Fruit fly (Drosophila melanogaster) whole organism, prepupa: Measurements from ENCODE around the gene CG34268.
A peak's percentile ranks its signal among the peaks of the same experiment; 100 is the strongest.

Experiments
- CG10631 ChIP-seq: fragments of 200-800 bp; sonication (Bioruptor generic); optimal IDR thresholded peaks from 2 replicates; lab custom pipeline; 2016; ENCODE audit warnings: missing biosample characterization, missing genetic modification characterization
- CG10669 ChIP-seq: fragments of 200-800 bp; sonication (Bioruptor generic); optimal IDR thresholded peaks from 3 replicates; lab custom pipeline; 2018; ENCODE audit warnings: missing biosample characterization, mild to moderate bottlenecking, missing genetic modification characterization, moderate library complexity
- CG11762 ChIP-seq: fragments of 200-800 bp; sonication (Bioruptor generic); optimal IDR thresholded peaks from 3 replicates; lab custom pipeline; 2016; ENCODE audit warnings: missing biosample characterization, missing genetic modification characterization; ENCODE audit not compliant: insufficient read depth
- CG11902 ChIP-seq: fragments of 200-800 bp; sonication (Bioruptor generic); optimal IDR thresholded peaks from 3 replicates; lab custom pipeline; 2016; ENCODE audit warnings: missing biosample characterization, missing genetic modification characterization
- CG15336 ChIP-seq: fragments of 200-800 bp; sonication (Bioruptor generic); IDR thresholded peaks from 2 replicates; pipeline ENCODE4 v1.3.6; 2022; ENCODE audit warnings: missing biosample characterization, missing genetic modification characterization
- CG1621 ChIP-seq: fragments of 200-800 bp; sonication (Bioruptor generic); optimal IDR thresholded peaks from 3 replicates; lab custom pipeline; 2018; ENCODE audit warnings: missing biosample characterization, mild to moderate bottlenecking, missing genetic modification characterization
- CG16779 ChIP-seq: fragments of 200-800 bp; sonication (Bioruptor generic); optimal IDR thresholded peaks from 3 replicates; lab custom pipeline; 2017; ENCODE audit warnings: missing biosample characterization, mild to moderate bottlenecking, missing genetic modification characterization
- CG3032 ChIP-seq: fragments of 200-800 bp; optimal IDR thresholded peaks from 2 replicates; lab custom pipeline; 2019; ENCODE audit warnings: missing biosample characterization, mild to moderate bottlenecking, missing genetic modification characterization, moderate library complexity
- CG31627 ChIP-seq: fragments of 200-800 bp; sonication (Bioruptor generic); optimal IDR thresholded peaks from 3 replicates; lab custom pipeline; 2016; ENCODE audit warnings: missing biosample characterization, missing genetic modification characterization
- CG32006 ChIP-seq: fragments of 200-800 bp; sonication (Bioruptor generic); optimal IDR thresholded peaks from 3 replicates; lab custom pipeline; 2017; ENCODE audit warnings: missing biosample characterization, mild to moderate bottlenecking, missing genetic modification characterization
- CG3919 ChIP-seq: fragments of 200-800 bp; sonication (Bioruptor generic); optimal IDR thresholded peaks from 3 replicates; lab custom pipeline; 2016; ENCODE audit warnings: missing biosample characterization, missing genetic modification characterization
- CG4318 ChIP-seq: fragments of 200-800 bp; sonication (Bioruptor generic); optimal IDR thresholded peaks from 3 replicates; lab custom pipeline; 2017; ENCODE audit warnings: missing biosample characterization, mild to moderate bottlenecking, missing genetic modification characterization
- CG6163 ChIP-seq: fragments of 200-800 bp; sonication (Bioruptor generic); IDR thresholded peaks from 3 replicates; pipeline ENCODE4 v1.3.6; 2022; ENCODE audit warnings: missing biosample characterization, missing genetic modification characterization
- CG6276 ChIP-seq: fragments of 200-800 bp; sonication (Bioruptor generic); optimal IDR thresholded peaks from 2 replicates; lab custom pipeline; 2017; ENCODE audit warnings: missing biosample characterization, mild to moderate bottlenecking, missing genetic modification characterization
- CG7368 ChIP-seq: fragments of 200-800 bp; sonication (Bioruptor generic); optimal IDR thresholded peaks from 3 replicates; lab custom pipeline; 2016; ENCODE audit warnings: missing biosample characterization, missing genetic modification characterization
- CG8319 ChIP-seq: fragments of 200-800 bp; sonication (Bioruptor generic); optimal IDR thresholded peaks from 3 replicates; lab custom pipeline; 2016; ENCODE audit warnings: missing biosample characterization, missing genetic modification characterization
- CG8632 ChIP-seq: fragments of 200-800 bp; sonication (Bioruptor generic); optimal IDR thresholded peaks from 3 replicates; lab custom pipeline; 2016; ENCODE audit warnings: missing biosample characterization, missing genetic modification characterization
- Eip75B ChIP-seq: fragments of 200-800 bp; sonication (Bioruptor generic); optimal IDR thresholded peaks from 3 replicates; lab custom pipeline; 2016; ENCODE audit warnings: missing biosample characterization, missing genetic modification characterization
- Eip78C ChIP-seq: fragments of 200-800 bp; sonication (Bioruptor generic); peaks from one replicate; lab custom pipeline; 2016; ENCODE audit warnings: missing biosample characterization, missing genetic modification characterization
- Ets21C ChIP-seq: fragments of 200-800 bp; sonication (Bioruptor generic); optimal IDR thresholded peaks from 3 replicates; lab custom pipeline; 2016; ENCODE audit warnings: missing biosample characterization, missing genetic modification characterization
- Ets96B ChIP-seq: fragments of 200-800 bp; optimal IDR thresholded peaks from 2 replicates; lab custom pipeline; 2019; ENCODE audit warnings: missing biosample characterization, mild to moderate bottlenecking, missing genetic modification characterization, moderate library complexity
- Gug ChIP-seq: fragments of 200-800 bp; sonication (Bioruptor generic); IDR thresholded peaks from 2 replicates; pipeline ENCODE4 v1.3.6; 2022; ENCODE audit warnings: missing biosample characterization, missing genetic modification characterization
- Hr38 ChIP-seq: sonication (Bioruptor generic); optimal IDR thresholded peaks from 2 replicates; lab custom pipeline; 2016; ENCODE audit warnings: missing biosample characterization, missing genetic modification characterization
- Hr39 ChIP-seq: fragments of 200-800 bp; sonication (Bioruptor generic); optimal IDR thresholded peaks from 2 replicates; lab custom pipeline; 2016; ENCODE audit warnings: missing biosample characterization, missing genetic modification characterization
- Hr4 ChIP-seq: fragments of 200-800 bp; sonication (Bioruptor generic); optimal IDR thresholded peaks from 3 replicates; lab custom pipeline; 2016; ENCODE audit warnings: missing biosample characterization, missing genetic modification characterization
- Lpt ChIP-seq: fragments of 200-800 bp; sonication (Bioruptor generic); optimal IDR thresholded peaks from 3 replicates; lab custom pipeline; 2016; ENCODE audit warnings: missing biosample characterization, missing genetic modification characterization
- Met ChIP-seq: fragments of 200-800 bp; sonication (Bioruptor generic); optimal IDR thresholded peaks from 3 replicates; lab custom pipeline; 2016; ENCODE audit warnings: missing biosample characterization, missing genetic modification characterization
- OdsH ChIP-seq: fragments of 200-800 bp; sonication (Bioruptor generic); optimal IDR thresholded peaks from 3 replicates; lab custom pipeline; 2016; ENCODE audit warnings: missing biosample characterization, missing genetic modification characterization
- Smox ChIP-seq: fragments of 200-800 bp; sonication (Bioruptor generic); optimal IDR thresholded peaks from 3 replicates; lab custom pipeline; 2016; ENCODE audit warnings: missing biosample characterization, missing genetic modification characterization
- Sox102F ChIP-seq: fragments of 200-800 bp; sonication (Bioruptor generic); optimal IDR thresholded peaks from 2 replicates; lab custom pipeline; 2016; ENCODE audit warnings: missing biosample characterization, mild to moderate bottlenecking, missing genetic modification characterization
- Sox15 ChIP-seq: fragments of 200-800 bp; sonication (Bioruptor generic); optimal IDR thresholded peaks from 3 replicates; lab custom pipeline; 2016; ENCODE audit warnings: missing biosample characterization, missing genetic modification characterization
- acj6 ChIP-seq: fragments of 200-800 bp; sonication (Bioruptor generic); optimal IDR thresholded peaks from 3 replicates; lab custom pipeline; 2016; ENCODE audit warnings: missing biosample characterization, missing genetic modification characterization
- cyc ChIP-seq: fragments of 200-800 bp; sonication (Bioruptor generic); optimal IDR thresholded peaks from 3 replicates; lab custom pipeline; 2016; ENCODE audit warnings: missing biosample characterization, missing genetic modification characterization
- dac ChIP-seq: fragments of 200-800 bp; sonication (Bioruptor generic); optimal IDR thresholded peaks from 2 replicates; lab custom pipeline; 2017; ENCODE audit warnings: missing biosample characterization, mild to moderate bottlenecking, missing genetic modification characterization
- dsx ChIP-seq: fragments of 200-800 bp; optimal IDR thresholded peaks from 3 replicates; lab custom pipeline; 2019; ENCODE audit warnings: missing biosample characterization, mild to moderate bottlenecking, missing genetic modification characterization, moderate library complexity; ENCODE audit not compliant: poor library complexity, severe bottlenecking
- eg ChIP-seq: fragments of 200-800 bp; sonication (Bioruptor generic); IDR thresholded peaks from 3 replicates; pipeline ENCODE4 v1.3.6; 2022; ENCODE audit warnings: missing biosample characterization, missing genetic modification characterization
- esn ChIP-seq: fragments of 200-800 bp; sonication (Bioruptor generic); optimal IDR thresholded peaks from 2 replicates; lab custom pipeline; 2016; ENCODE audit warnings: missing biosample characterization, mild to moderate bottlenecking, missing genetic modification characterization, moderate library complexity
- fd85E ChIP-seq: fragments of 200-800 bp; sonication (Bioruptor generic); optimal IDR thresholded peaks from 3 replicates; lab custom pipeline; 2016; ENCODE audit warnings: missing biosample characterization, missing genetic modification characterization
- lz ChIP-seq: fragments of 200-800 bp; sonication (Bioruptor generic); optimal IDR thresholded peaks from 3 replicates; lab custom pipeline; 2016; ENCODE audit warnings: missing biosample characterization, missing genetic modification characterization
- net ChIP-seq: fragments of 200-800 bp; sonication (Bioruptor generic); optimal IDR thresholded peaks from 3 replicates; lab custom pipeline; 2016; ENCODE audit warnings: missing biosample characterization, missing genetic modification characterization
- pdm3 ChIP-seq: fragments of 200-800 bp; sonication (Bioruptor generic); optimal IDR thresholded peaks from 3 replicates; lab custom pipeline; 2016; ENCODE audit warnings: missing biosample characterization, missing genetic modification characterization
- salr ChIP-seq, 2 experiments: fragments of 200-800 bp; sonication (Bioruptor generic); optimal IDR thresholded peaks; 3 replicates each; lab custom pipeline; 2016 to 2018; ENCODE audit warnings: missing biosample characterization in 2 of 2, missing genetic modification characterization in 2 of 2, mild to moderate bottlenecking in 1 of 2
- spab ChIP-seq: fragments of 200-800 bp; sonication (Bioruptor generic); optimal IDR thresholded peaks from 2 replicates; lab custom pipeline; 2017; ENCODE audit warnings: missing biosample characterization, mild to moderate bottlenecking, missing genetic modification characterization, missing genetic modification reagents
- ss ChIP-seq, 2 experiments: fragments of 200-800 bp; sonication (Bioruptor generic); optimal IDR thresholded peaks; 2 replicates in 1 of 2; 3 replicates in 1 of 2; lab custom pipeline; 2017 to 2018; ENCODE audit warnings: mild to moderate bottlenecking in 2 of 2, missing biosample characterization in 2 of 2, missing genetic modification characterization in 2 of 2, moderate library complexity in 1 of 2
- svp ChIP-seq: fragments of 200-800 bp; sonication (Bioruptor generic); peaks from one replicate; lab custom pipeline; 2016; ENCODE audit warnings: missing biosample characterization, missing genetic modification characterization
- topi ChIP-seq: fragments of 200-800 bp; sonication (Bioruptor generic); optimal IDR thresholded peaks from 3 replicates; lab custom pipeline; 2016; ENCODE audit warnings: missing biosample characterization, missing genetic modification characterization
- vri ChIP-seq: fragments of 200-800 bp; sonication (Bioruptor generic); optimal IDR thresholded peaks from 3 replicates; lab custom pipeline; 2016; ENCODE audit warnings: missing biosample characterization, mild to moderate bottlenecking, missing genetic modification characterization

The CG34268 gene

DNA sequence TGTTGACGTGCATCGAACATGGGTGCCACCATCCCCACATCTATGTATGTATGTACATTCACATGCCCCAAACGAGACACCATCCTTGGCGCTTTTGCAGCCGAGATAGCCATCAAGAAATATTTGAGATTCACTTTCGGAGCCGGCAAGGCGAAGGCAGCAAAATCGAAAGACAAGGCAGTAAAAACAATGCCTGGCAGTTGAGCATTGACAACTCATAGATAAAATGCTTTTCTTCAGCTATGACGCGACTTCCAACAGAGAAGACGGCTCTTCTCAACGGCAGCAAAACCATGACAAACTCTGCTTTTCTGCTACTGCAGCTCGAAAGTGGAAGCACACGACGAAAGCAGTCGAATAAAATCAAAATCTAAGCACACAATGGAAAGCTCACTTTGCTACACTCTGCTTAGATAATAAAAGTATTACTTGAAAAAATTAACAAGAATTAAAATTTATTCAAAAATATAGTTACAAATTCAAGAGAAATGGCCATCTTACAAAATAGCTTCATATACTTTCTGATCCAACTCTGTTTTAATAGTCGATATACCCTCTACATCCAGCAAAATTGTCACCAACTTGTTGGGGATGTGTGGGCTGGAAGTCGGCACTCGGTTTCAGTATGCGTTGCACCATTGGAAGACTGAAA lies 16.3 kb downstream of the CG34268 start (continued):
- TF ChIP-seq CG11762 (GFP tag; lab: Kevin White, UChicago), result no peak
- TF ChIP-seq Hr39 (GFP tag; lab: Kevin White, UChicago), result no peak
- no peak for TF ChIP-seq Sox102F (GFP tag; lab: Kevin White, UChicago)
- peak; percentile 9 for TF ChIP-seq Eip75B
- TF ChIP-seq vri, result no peak
- peak; percentile 14 for TF ChIP-seq Met (GFP tag; lab: Kevin White, UChicago)
- TF ChIP-seq esn (GFP tag; lab: Kevin White, UChicago), result peak; percentile 8
- peak; percentile 62 for TF ChIP-seq CG4318 (GFP tag; lab: Kevin White, UChicago)
- no peak for TF ChIP-seq CG8632 (GFP tag; lab: Kevin White, UChicago)
- peak; percentile 66 for TF ChIP-seq svp (GFP tag; lab: Kevin White, UChicago)
- peak; percentile 40 for TF ChIP-seq CG10631 (GFP tag; lab: Kevin White, UChicago)
- TF ChIP-seq CG7368 (GFP tag; lab: Kevin White, UChicago), result no peak
- TF ChIP-seq cyc (GFP tag; lab: Kevin White, UChicago), result no peak
- TF ChIP-seq CG31627 (GFP tag; lab: Kevin White, UChicago), result peak; percentile 8
- peak; percentile 52 for TF ChIP-seq OdsH (GFP tag; lab: Kevin White, UChicago)
- no peak for TF ChIP-seq CG10669
- TF ChIP-seq CG32006 (GFP tag; lab: Kevin White, UChicago), result peak; percentile 84
- TF ChIP-seq lz (GFP tag; lab: Kevin White, UChicago), result no peak
- TF ChIP-seq spab (GFP tag; lab: Kevin White, UChicago), result no peak
- peak; percentile 76 for TF ChIP-seq Eip78C (GFP tag; lab: Kevin White, UChicago)
- TF ChIP-seq Sox15, result no peak
- TF ChIP-seq CG3919, result no peak
- TF ChIP-seq fd85E (GFP tag; lab: Kevin White, UChicago), result no peak
- peak in 1 of 2 experiments; percentile 7 for TF ChIP-seq salr (GFP tag; optimal IDR thresholded peaks at IDR 0.05; lab: Kevin White, UChicago)
- TF ChIP-seq acj6 (GFP tag; lab: Kevin White, UChicago), result peak; percentile 30
- no peak for TF ChIP-seq CG16779 (tag; lab: Kevin White, UChicago)
- no peak for TF ChIP-seq CG1621
- TF ChIP-seq Ets96B (tag; lab: Kevin White, UChicago), result no peak
- peak; percentile 55 for TF ChIP-seq Lpt (GFP tag; lab: Kevin White, UChicago)
- TF ChIP-seq dac (GFP tag; lab: Kevin White, UChicago), result peak; percentile 59
- TF ChIP-seq CG15336 (GFP tag; lab: Robert Waterston, UW), result peak; percentile 93
- peak; percentile 57 for TF ChIP-seq CG6276 (GFP tag; lab: Kevin White, UChicago)

dm6 chr3L:520465-521216 lies 19.9 kb downstream of the CG34268 start:
- no peak for TF ChIP-seq Smox (GFP tag; lab: Kevin White, UChicago)
- TF ChIP-seq Sox102F (GFP tag; lab: Kevin White, UChicago), result peak; percentile 16
- TF ChIP-seq CG16779 (tag; lab: Kevin White, UChicago), result no peak
- no peak for TF ChIP-seq CG10669
- peak; percentile 10 for TF ChIP-seq Eip75B
- TF ChIP-seq topi (GFP tag; lab: Kevin White, UChicago), result no peak
- no peak for TF ChIP-seq CG8632 (GFP tag; lab: Kevin White, UChicago)
- peak; percentile 69 for TF ChIP-seq svp (GFP tag; lab: Kevin White, UChicago)
- TF ChIP-seq CG11902 (GFP tag; lab: Kevin White, UChicago), result peak; percentile 7
- TF ChIP-seq ss (GFP tag; optimal IDR thresholded peaks at IDR 0.05; lab: Kevin White, UChicago), result peak; percentile 9 to 81
- no peak for TF ChIP-seq spab (GFP tag; lab: Kevin White, UChicago)
- TF ChIP-seq Hr38 (GFP tag; lab: Kevin White, UChicago), result no peak
- TF ChIP-seq CG8319 (GFP tag; lab: Kevin White, UChicago), result no peak
- no peak for TF ChIP-seq CG3032
- no peak for TF ChIP-seq CG1621
- no peak for TF ChIP-seq CG6276 (GFP tag; lab: Kevin White, UChicago)
- TF ChIP-seq eg, result no peak
- no peak for TF ChIP-seq net (GFP tag; lab: Kevin White, UChicago)
- TF ChIP-seq Ets96B (tag; lab: Kevin White, UChicago), result no peak
- peak; percentile 29 for TF ChIP-seq Hr4 (GFP tag; lab: Kevin White, UChicago)
- TF ChIP-seq CG6163 (GFP tag; lab: Robert Waterston, UW), result peak; percentile 30; the same call in 1 of the 3 replicates
- TF ChIP-seq Eip78C (GFP tag; lab: Kevin White, UChicago), result peak; percentile 77
- peak; percentile 10 for TF ChIP-seq pdm3 (GFP tag; lab: Kevin White, UChicago)
- peak; percentile 10 for TF ChIP-seq CG31627 (GFP tag; lab: Kevin White, UChicago)
- TF ChIP-seq Gug (GFP tag; lab: Robert Waterston, UW), result no peak
- no peak for TF ChIP-seq vri
- peak; percentile 25 for TF ChIP-seq Hr39 (GFP tag; lab: Kevin White, UChicago)
- no peak for TF ChIP-seq dsx
- no peak for TF ChIP-seq Ets21C (GFP tag; lab: Kevin White, UChicago)
